Worm (Caenorhabditis elegans) whole organism, L2 larva: ENCODE results near the gene cyp-33C5.

Experiments used
- R02D3.7 ChIP-seq: fragments of 150-350 bp; optimal IDR thresholded peaks from 2 replicates; lab custom pipeline; 2014; ENCODE audit warnings: missing biosample characterization, missing genetic modification characterization
- crh-2 ChIP-seq: sonication (generic microtip); optimal IDR thresholded peaks from 2 replicates; lab custom pipeline; 2017; ENCODE audit warnings: missing biosample characterization, missing genetic modification characterization
- egl-27 ChIP-seq: sonication (generic microtip); optimal IDR thresholded peaks from 3 replicates; lab custom pipeline; 2017; ENCODE audit warnings: missing biosample characterization, missing genetic modification reagents, missing genetic modification characterization
- elt-3 ChIP-seq: sonication (generic microtip); optimal IDR thresholded peaks from 2 replicates; lab custom pipeline; 2017; ENCODE audit warnings: missing biosample characterization, missing genetic modification characterization
- lin-11 ChIP-seq: fragments of 150-350 bp; sonication (generic microtip); optimal IDR thresholded peaks from 2 replicates; lab custom pipeline; 2014; ENCODE audit warnings: missing biosample characterization, missing genetic modification characterization, inconsistent platforms, mixed read lengths
- mbf-1 ChIP-seq: sonication (generic microtip); optimal IDR thresholded peaks from 2 replicates; lab custom pipeline; 2017; ENCODE audit warnings: missing biosample characterization, missing genetic modification characterization
- nhr-129 ChIP-seq: fragments of 150-350 bp; optimal IDR thresholded peaks from 2 replicates; lab custom pipeline; 2014; ENCODE audit warnings: missing biosample characterization, missing genetic modification characterization
- snpc-4 ChIP-seq: fragments of 150-350 bp; optimal IDR thresholded peaks from 2 replicates; lab custom pipeline; 2014; ENCODE audit warnings: missing biosample characterization, missing genetic modification characterization
- unc-39 ChIP-seq: fragments of 150-350 bp; optimal IDR thresholded peaks from 2 replicates; lab custom pipeline; 2014; ENCODE audit warnings: missing biosample characterization, missing genetic modification characterization
- unc-55 ChIP-seq: fragments of 150-350 bp; sonication (generic microtip); optimal IDR thresholded peaks from 3 replicates; lab custom pipeline; 2014; ENCODE audit warnings: missing biosample characterization, missing genetic modification reagents, missing genetic modification characterization

DNA sequence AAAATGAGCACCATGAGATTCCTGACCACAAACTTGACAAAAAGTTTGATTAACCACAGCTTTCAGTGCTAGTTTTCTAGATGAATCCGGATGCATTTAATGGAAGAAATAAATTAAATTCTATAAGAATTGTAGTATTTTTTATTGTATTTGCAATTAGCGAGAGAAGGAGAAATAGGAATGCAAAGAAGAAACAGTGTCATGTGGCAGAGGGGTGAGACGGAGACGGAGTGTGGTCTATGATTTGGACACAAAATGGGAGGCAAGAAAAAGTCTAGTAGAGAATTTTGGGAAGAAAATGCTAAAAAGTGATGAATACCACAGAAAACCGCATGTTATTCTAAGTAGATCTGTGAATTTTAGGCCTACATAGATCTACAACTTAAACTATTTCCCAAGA, 33.2 kb downstream of the cyp-33C5 start, which contains the start of gene nhr-59:
- TF ChIP-seq elt-3 (tag; lab: Kevin White, UChicago) = no peak
- TF ChIP-seq snpc-4 (tag; lab: Kevin White, UChicago) = no peak
- no peak for TF ChIP-seq R02D3.7 (tag; lab: Kevin White, UChicago)
- TF ChIP-seq lin-11 (tag; lab: Kevin White, UChicago) = no peak
- TF ChIP-seq unc-55 (GFP tag; lab: Kevin White, UChicago) = no peak
- no peak for TF ChIP-seq mbf-1 (tag; lab: Kevin White, UChicago)
- TF ChIP-seq nhr-129 = peak; percentile 13
- TF ChIP-seq unc-39 (tag; lab: Kevin White, UChicago) = no peak
- no peak for TF ChIP-seq crh-2 (tag; lab: Kevin White, UChicago)
- no peak for TF ChIP-seq egl-27
